Fruit fly (Drosophila melanogaster) whole organism, wandering third instar larva: ENCODE measurements around the gene CstF50.

Experiments used
- Abd-B ChIP-seq: fragments of >200 bp; optimal IDR thresholded peaks from 2 replicates; lab custom pipeline; 2017; ENCODE audit warnings: missing biosample characterization, missing genetic modification characterization
- CG32264 ChIP-seq: fragments of 200-800 bp; sonication (Bioruptor generic); optimal IDR thresholded peaks from 2 replicates; lab custom pipeline; 2016; ENCODE audit warnings: missing biosample characterization, missing genetic modification characterization
- CG9705 ChIP-seq: fragments of 200-800 bp; sonication (Bioruptor generic); optimal IDR thresholded peaks from 2 replicates; lab custom pipeline; 2018; ENCODE audit warnings: missing biosample characterization, mild to moderate bottlenecking, missing genetic modification characterization
- Dfd ChIP-seq: fragments of >200 bp; optimal IDR thresholded peaks from 2 replicates; lab custom pipeline; 2017; ENCODE audit warnings: missing biosample characterization, missing genetic modification characterization
- Dif ChIP-seq: fragments of 200-275, 200-300 bp; sonication (Bioruptor generic); optimal IDR thresholded peaks from 2 replicates; lab custom pipeline; 2018; ENCODE audit warnings: missing biosample characterization, missing genetic modification characterization; ENCODE audit not compliant: partially characterized antibody
- GATAd ChIP-seq: sonication (Bioruptor generic); optimal IDR thresholded peaks from 2 replicates; lab custom pipeline; 2016; ENCODE audit warnings: missing biosample characterization, missing genetic modification characterization
- HLH106 ChIP-seq: fragments of 200-800 bp; optimal IDR thresholded peaks from 3 replicates; lab custom pipeline; 2019; ENCODE audit warnings: missing biosample characterization, mild to moderate bottlenecking, missing genetic modification characterization, moderate library complexity
- Hnf4 ChIP-seq: fragments of 200-800 bp; sonication (Bioruptor generic); optimal IDR thresholded peaks from 2 replicates; lab custom pipeline; 2016; ENCODE audit warnings: missing biosample characterization, mild to moderate bottlenecking, missing genetic modification characterization
- Hr78 ChIP-seq: fragments of >200 bp; optimal IDR thresholded peaks from 2 replicates; lab custom pipeline; 2017; ENCODE audit warnings: missing biosample characterization, missing genetic modification characterization
- Hr83 ChIP-seq: fragments of 200-300 bp; sonication (Bioruptor generic); optimal IDR thresholded peaks from 2 replicates; lab custom pipeline; 2016; ENCODE audit warnings: missing biosample characterization, mild to moderate bottlenecking, missing genetic modification characterization, moderate library complexity; ENCODE audit not compliant: poor library complexity, severe bottlenecking
- Jra ChIP-seq: sonication (Bioruptor generic); optimal IDR thresholded peaks from 2 replicates; lab custom pipeline; 2016; ENCODE audit warnings: missing biosample characterization, missing genetic modification characterization
- Mio ChIP-seq: sonication (Bioruptor generic); optimal IDR thresholded peaks from 2 replicates; lab custom pipeline; 2016; ENCODE audit warnings: missing biosample characterization, missing genetic modification characterization
- Myc ChIP-seq: fragments of >200 bp; optimal IDR thresholded peaks from 2 replicates; lab custom pipeline; 2017
- N ChIP-seq: fragments of >200 bp; optimal IDR thresholded peaks from 2 replicates; lab custom pipeline; 2018; ENCODE audit warnings: missing biosample characterization, missing external identifiers, missing genetic modification characterization
- OdsH ChIP-seq: fragments of 200-800 bp; sonication (Bioruptor generic); optimal IDR thresholded peaks from 2 replicates; lab custom pipeline; 2016; ENCODE audit warnings: missing biosample characterization, mild to moderate bottlenecking, missing genetic modification characterization
- Rel ChIP-seq, 2 experiments: fragments of 200-800 bp; sonication (Bioruptor generic) in 1 of 2; optimal IDR thresholded peaks; 2 replicates in 1 of 2; 3 replicates in 1 of 2; lab custom pipeline; 2016 to 2019; ENCODE audit warnings: mild to moderate bottlenecking in 2 of 2, missing biosample characterization in 2 of 2, missing genetic modification characterization in 2 of 2, moderate library complexity in 1 of 2
- Sp1 ChIP-seq: fragments of 200-800 bp; sonication (Bioruptor generic); optimal IDR thresholded peaks from 3 replicates; lab custom pipeline; 2019; ENCODE audit warnings: missing biosample characterization, mild to moderate bottlenecking, missing genetic modification characterization, moderate library complexity
- Vsx2 ChIP-seq: fragments of 200-300, 225-300 bp; sonication (Bioruptor generic); optimal IDR thresholded peaks from 2 replicates; lab custom pipeline; 2018; ENCODE audit warnings: missing biosample characterization, missing genetic modification characterization; ENCODE audit not compliant: partially characterized antibody
- br ChIP-seq: fragments of 200-800 bp; sonication (Bioruptor generic); optimal IDR thresholded peaks from 2 replicates; lab custom pipeline; 2016; ENCODE audit warnings: missing biosample characterization, missing genetic modification characterization
- brk ChIP-seq: fragments of 200-800 bp; sonication (Bioruptor generic); optimal IDR thresholded peaks from 2 replicates; lab custom pipeline; 2016; ENCODE audit warnings: missing biosample characterization, mild to moderate bottlenecking, missing genetic modification characterization
- dl ChIP-seq, 2 experiments: fragments of 175-275, 200-275 bp in 1 of 2; fragments of 200-275 bp in 1 of 2; sonication (Bioruptor generic); optimal IDR thresholded peaks; lab custom pipeline; 2018; ENCODE audit warnings: mild to moderate bottlenecking in 2 of 2, missing biosample characterization in 2 of 2, missing genetic modification characterization in 2 of 2, moderate library complexity in 2 of 2; ENCODE audit not compliant: partially characterized antibody in 2 of 2, insufficient read depth in 1 of 2
- dmrt93B ChIP-seq: fragments of 200-800 bp; sonication (Bioruptor generic); optimal IDR thresholded peaks from 2 replicates; lab custom pipeline; 2018; ENCODE audit warnings: missing biosample characterization, mild to moderate bottlenecking, missing genetic modification characterization
- dsf ChIP-seq: sonication (Bioruptor generic); optimal IDR thresholded peaks from 2 replicates; lab custom pipeline; 2016; ENCODE audit warnings: missing biosample characterization, missing genetic modification characterization, borderline replicate concordance
- ey ChIP-seq: fragments of 200-800 bp; sonication (Bioruptor generic); optimal IDR thresholded peaks from 2 replicates; lab custom pipeline; 2016; ENCODE audit warnings: missing biosample characterization, missing genetic modification characterization
- foxo ChIP-seq, 2 experiments: fragments of 200-800 bp; sonication (Bioruptor generic); optimal IDR thresholded peaks; 2 replicates in 1 of 2; 3 replicates in 1 of 2; lab custom pipeline; 2016 to 2017; ENCODE audit warnings: missing biosample characterization in 2 of 2, missing genetic modification characterization in 2 of 2
- fru ChIP-seq: fragments of 200-800 bp; sonication (Bioruptor generic); optimal IDR thresholded peaks from 3 replicates; lab custom pipeline; 2016; ENCODE audit warnings: missing biosample characterization, mild to moderate bottlenecking, missing genetic modification characterization
- h ChIP-seq: fragments of 200-800 bp; sonication (Bioruptor generic); optimal IDR thresholded peaks from 3 replicates; lab custom pipeline; 2016; ENCODE audit warnings: missing biosample characterization, mild to moderate bottlenecking, missing genetic modification characterization
- jim ChIP-seq: fragments of 175-275, 200-325 bp; sonication (Bioruptor generic); optimal IDR thresholded peaks from 2 replicates; lab custom pipeline; 2016; ENCODE audit warnings: missing biosample characterization, mild to moderate bottlenecking, missing genetic modification characterization
- lola ChIP-seq: fragments of >200 bp; optimal IDR thresholded peaks from 2 replicates; lab custom pipeline; 2017; ENCODE audit warnings: missing biosample characterization, missing genetic modification characterization
- pan ChIP-seq: fragments of >200 bp; optimal IDR thresholded peaks from 2 replicates; lab custom pipeline; 2017
- psq ChIP-seq: fragments of 200-800 bp; sonication (Bioruptor generic); optimal IDR thresholded peaks from 3 replicates; lab custom pipeline; 2017; ENCODE audit warnings: missing biosample characterization, mild to moderate bottlenecking, missing genetic modification characterization, moderate library complexity
- rgr ChIP-seq: fragments of 200-800 bp; sonication (Bioruptor generic); optimal IDR thresholded peaks from 3 replicates; lab custom pipeline; 2016; ENCODE audit warnings: missing biosample characterization, mild to moderate bottlenecking, missing genetic modification characterization
- sage ChIP-seq: fragments of 200-800 bp; sonication (Bioruptor generic); optimal IDR thresholded peaks from 2 replicates; lab custom pipeline; 2016; ENCODE audit warnings: missing biosample characterization, mild to moderate bottlenecking, missing genetic modification characterization
- sv ChIP-seq: fragments of 200-800 bp; sonication (Bioruptor generic); optimal IDR thresholded peaks from 3 replicates; lab custom pipeline; 2016; ENCODE audit warnings: missing biosample characterization, missing genetic modification characterization
- usp ChIP-seq: fragments of >200 bp; optimal IDR thresholded peaks from 2 replicates; lab custom pipeline; 2017; ENCODE audit warnings: missing biosample characterization, missing genetic modification characterization
- woc ChIP-seq: sonication (Bioruptor generic); optimal IDR thresholded peaks from 2 replicates; lab custom pipeline; 2016; ENCODE audit warnings: missing biosample characterization, mild to moderate bottlenecking, missing genetic modification characterization

CstF50 gene

DNA sequence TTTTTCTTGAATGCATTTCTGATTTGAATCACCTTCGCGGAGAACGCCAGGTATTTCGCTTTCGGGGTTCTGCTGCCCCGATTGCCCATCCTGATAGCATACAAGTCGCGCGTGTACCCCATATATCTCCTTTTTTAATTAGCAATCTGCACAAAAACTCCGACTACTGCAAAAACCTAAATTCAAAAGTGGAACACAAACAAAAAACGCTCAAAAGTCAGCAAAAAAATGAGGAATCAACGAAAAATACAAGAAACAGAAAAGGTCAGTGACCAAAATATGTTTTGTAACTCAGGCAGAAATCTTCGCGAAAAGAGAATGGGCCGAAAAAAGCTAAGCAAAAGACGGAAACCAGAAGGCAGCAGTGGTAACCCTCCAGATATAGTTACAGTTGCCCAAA is 20.5 kb downstream of the CstF50 start:
- TF ChIP-seq Mio (GFP tag; lab: Kevin White, UChicago) (no peak), psq (GFP tag; lab: Kevin White, UChicago) (no peak), CG32264 (GFP tag; lab: Kevin White, UChicago) (no peak), Sp1 (no peak), jim (GFP tag; lab: Kevin White, UChicago) (no peak), OdsH (GFP tag; lab: Kevin White, UChicago) (no peak), sage (no peak), Rel (GFP tag; optimal IDR thresholded peaks at IDR 0.05; lab: Kevin White, UChicago) (no peak), Rel (tag; optimal IDR thresholded peaks at IDR 0.05; lab: Kevin White, UChicago) (no peak), rgr (GFP tag; lab: Kevin White, UChicago) (no peak), Abd-B (GFP tag; lab: Kevin White, UChicago) (no peak), dsf (GFP tag; lab: Kevin White, UChicago) (no peak), Vsx2 (GFP tag; lab: Kevin White, UChicago) (no peak), ey (GFP tag; lab: Kevin White, UChicago) (no peak), pan (lab: Kevin White, UChicago) (no peak), Hr78 (GFP tag; lab: Kevin White, UChicago) (no peak), CG9705 (GFP tag; lab: Kevin White, UChicago) (no peak)
- TF ChIP-seq, all 38 proteins: peak for 0

DNA sequence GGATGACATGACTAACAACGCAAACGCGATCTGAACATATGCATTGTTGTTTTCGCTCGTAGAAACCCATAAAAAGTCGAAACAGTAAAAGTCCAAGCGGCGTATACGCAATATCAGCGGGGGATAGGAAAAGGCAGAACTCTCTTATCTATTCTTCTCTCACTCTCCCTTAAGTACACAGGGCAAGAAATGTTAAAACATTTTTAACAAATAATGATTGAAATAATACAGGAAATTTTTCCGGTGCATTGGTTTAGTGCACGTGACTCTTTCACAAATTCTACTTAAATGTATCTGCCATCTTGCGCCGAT is 21.1 kb downstream of the CstF50 start:
- TF ChIP-seq h (peak; percentile 9), fru (GFP tag; lab: Kevin White, UChicago) (peak; percentile 17), dsf (GFP tag; lab: Kevin White, UChicago) (no peak)
- TF ChIP-seq, all 38 proteins: peak for 2

dm6 chr3R:31714876-31715712 is 21.7 kb downstream of the CstF50 start:
- TF ChIP-seq lola: no peak
- TF ChIP-seq N (GFP tag; lab: Kevin White, UChicago): no peak
- TF ChIP-seq foxo (GFP tag; optimal IDR thresholded peaks at IDR 0.05; lab: Kevin White, UChicago): no peak
- no peak for TF ChIP-seq Jra (GFP tag; lab: Kevin White, UChicago)
- TF ChIP-seq Dif: no peak
- TF ChIP-seq woc: no peak
- no peak for TF ChIP-seq CG9705 (GFP tag; lab: Kevin White, UChicago)
- no peak for TF ChIP-seq Abd-B (GFP tag; lab: Kevin White, UChicago)
- TF ChIP-seq CG32264 (GFP tag; lab: Kevin White, UChicago): no peak

- TF ChIP-seq psq (GFP tag; lab: Kevin White, UChicago) (peak; percentile 58), foxo (GFP tag; optimal IDR thresholded peaks at IDR 0.05; lab: Kevin White, UChicago) (peak in 1 of 2 experiments; percentile 46), dmrt93B (GFP tag; lab: Kevin White, UChicago) (no peak), Abd-B (GFP tag; lab: Kevin White, UChicago) (no peak), Myc (lab: Kevin White, UChicago) (no peak), lola (no peak), Hr78 (GFP tag; lab: Kevin White, UChicago) (no peak), br (GFP tag; lab: Kevin White, UChicago) (peak; percentile 11), Mio (GFP tag; lab: Kevin White, UChicago) (no peak), pan (lab: Kevin White, UChicago) (no peak), h (peak; percentile 64), Dif (peak; percentile 92), fru (GFP tag; lab: Kevin White, UChicago) (peak; percentile 63), N (GFP tag; lab: Kevin White, UChicago) (no peak), Dfd (no peak), brk (GFP tag; lab: Kevin White, UChicago) (no peak), sage (no peak), usp (GFP tag; lab: Kevin White, UChicago) (no peak), ey (GFP tag; lab: Kevin White, UChicago) (no peak), CG32264 (GFP tag; lab: Kevin White, UChicago) (no peak), Jra (GFP tag; lab: Kevin White, UChicago) (peak; percentile 34), Vsx2 (GFP tag; lab: Kevin White, UChicago) (peak; percentile 83), dl (GFP tag; optimal IDR thresholded peaks at IDR 0.05; lab: Kevin White, UChicago; ENCODE audit: insufficient read depth in 1 of 2, partially characterized antibody in 2 of 2) (peak; percentile 89 to 96), Rel (GFP tag; optimal IDR thresholded peaks at IDR 0.05; lab: Kevin White, UChicago) (peak; percentile 8), Rel (tag; optimal IDR thresholded peaks at IDR 0.05; lab: Kevin White, UChicago) (no peak), rgr (GFP tag; lab: Kevin White, UChicago) (peak; percentile 16), dsf (GFP tag; lab: Kevin White, UChicago) (no peak), HLH106 (tag; lab: Kevin White, UChicago) (peak; percentile 4), CG9705 (GFP tag; lab: Kevin White, UChicago) (no peak), Hnf4 (GFP tag; lab: Kevin White, UChicago) (no peak), sv (no peak), woc (no peak), OdsH (GFP tag; lab: Kevin White, UChicago) (no peak), GATAd (GFP tag; lab: Kevin White, UChicago) (no peak), Hr83 (GFP tag; lab: Kevin White, UChicago) (peak; percentile 25), jim (GFP tag; lab: Kevin White, UChicago) (no peak)
Measured at dm6 chr3R:31713306-31714123, 23.2 kb downstream of the CstF50 start, which contains the start of gene ttk. TSS of gene ttk (plus strand) at chr3R:31713867.
